Worm (Caenorhabditis elegans): ENCODE data around the gene T24E12.3.

ce11 chrII:3775719-3776118 lies at the start of gene T24E12.3:
- TF ChIP-seq K02D7.2 (tag; optimal IDR thresholded peaks at IDR 0.05) (no peak), ceh-22 (tag; optimal IDR thresholded peaks at IDR 0.05) (no peak), ceh-45 (GFP tag; IDR thresholded peaks at IDR 0.05) (no peak), ets-4 (tag; optimal IDR thresholded peaks at IDR 0.05) (no peak), unc-86 (tag; optimal IDR thresholded peaks at IDR 0.05) (no peak), hlh-30 (tag; optimal IDR thresholded peaks at IDR 0.05; ENCODE audit: insufficient read depth) (no peak), pqm-1 (tag; optimal IDR thresholded peaks at IDR 0.05) (no peak), fkh-10 (GFP tag; optimal IDR thresholded peaks at IDR 0.05) (no peak), hlh-6 (tag; optimal IDR thresholded peaks at IDR 0.05) (no peak), ttx-3 (tag; optimal IDR thresholded peaks at IDR 0.05) (no peak), ceh-24 (tag; optimal IDR thresholded peaks at IDR 0.05) (no peak), dve-1 (tag; optimal IDR thresholded peaks at IDR 0.05) (no peak), elt-2 (tag; optimal IDR thresholded peaks at IDR 0.05) (no peak), hlh-15 (tag; optimal IDR thresholded peaks at IDR 0.05) (no peak)

All from whole organism, late embryonic.